Worm (Caenorhabditis elegans) whole organism, L1 larva: ENCODE results near the gene lmp-1.

Experiments used
- C16A3.4 ChIP-seq: fragments of 150-350 bp; optimal IDR thresholded peaks from 2 replicates; lab custom pipeline; 2014; ENCODE audit warnings: missing biosample characterization, missing genetic modification characterization
- C34B4.2 ChIP-seq: sonication (generic microtip); optimal IDR thresholded peaks from 2 replicates; lab custom pipeline; 2017; ENCODE audit warnings: mild to moderate bottlenecking, missing genetic modification characterization, missing compliant biosample characterization
- F16B12.6 ChIP-seq: fragments of 150-350 bp; optimal IDR thresholded peaks from 2 replicates; lab custom pipeline; 2014; ENCODE audit warnings: missing biosample characterization, missing genetic modification characterization
- Y116A8C.19 ChIP-seq: sonication (generic microtip); optimal IDR thresholded peaks from 2 replicates; lab custom pipeline; 2016; ENCODE audit warnings: missing compliant biosample characterization, missing genetic modification characterization, borderline replicate concordance
- ama-1 ChIP-seq: fragments of 150-350 bp; optimal IDR thresholded peaks from 2 replicates; lab custom pipeline; 2014
- ceh-82 ChIP-seq, 3 experiments: fragments of 150-350 bp in 1 of 3; sonication (generic microtip) in 2 of 3; optimal IDR thresholded peaks; 2 replicates each; lab custom pipeline; 2014 to 2017; ENCODE audit warnings: missing biosample characterization in 3 of 3, missing genetic modification characterization in 3 of 3
- dsc-1 ChIP-seq: sonication (generic microtip); optimal IDR thresholded peaks from 2 replicates; lab custom pipeline; 2016; ENCODE audit warnings: mild to moderate bottlenecking, missing genetic modification characterization, missing compliant biosample characterization
- efl-1 ChIP-seq, 4 experiments: fragments of 150-350 bp; optimal IDR thresholded peaks in 3 of 4; peaks in 1 of 4; 1 replicate in 1 of 4; 2 replicates in 3 of 4; lab custom pipeline; 2014; ENCODE audit warnings: missing biosample characterization in 2 of 4, missing genetic modification characterization in 2 of 4, missing genetic modification reagents in 2 of 4
- ets-5 ChIP-seq: fragments of 200-800 bp; sonication (Bioruptor generic); IDR thresholded peaks from 2 replicates; pipeline ENCODE4 v1.3.6; 2022; ENCODE audit warnings: missing genetic modification characterization, missing compliant biosample characterization
- fkh-10 ChIP-seq: sonication (generic microtip); optimal IDR thresholded peaks from 2 replicates; lab custom pipeline; 2017; ENCODE audit warnings: missing biosample characterization, missing genetic modification reagents, missing genetic modification characterization
- fkh-4 ChIP-seq: sonication (generic microtip); optimal IDR thresholded peaks from 2 replicates; lab custom pipeline; 2016; ENCODE audit warnings: missing compliant biosample characterization, missing genetic modification characterization, borderline replicate concordance
- grh-1 ChIP-seq: fragments of 200-800 bp; sonication (Bioruptor generic); IDR thresholded peaks from 2 replicates; pipeline ENCODE4 v1.3.6; 2022; ENCODE audit warnings: missing genetic modification reagents, missing genetic modification characterization, missing compliant biosample characterization
- hlh-17 ChIP-seq: fragments of 200-800 bp; sonication (Bioruptor generic); optimal IDR thresholded peaks from 2 replicates; lab custom pipeline; 2018; ENCODE audit warnings: missing genetic modification characterization, mild to moderate bottlenecking, missing compliant biosample characterization, moderate library complexity, borderline replicate concordance
- hlh-4 ChIP-seq: sonication (generic microtip); optimal IDR thresholded peaks from 2 replicates; lab custom pipeline; 2016; ENCODE audit warnings: mild to moderate bottlenecking, missing genetic modification characterization, missing compliant biosample characterization
- isw-1 ChIP-seq: fragments of 200-800 bp; sonication (Bioruptor generic); IDR thresholded peaks from 2 replicates; pipeline ENCODE4 v1.3.6; 2022; ENCODE audit warnings: missing genetic modification characterization, missing compliant biosample characterization
- jun-1 ChIP-seq: fragments of 150-350 bp; optimal IDR thresholded peaks from 2 replicates; lab custom pipeline; 2014; ENCODE audit warnings: missing biosample characterization, missing genetic modification reagents, missing genetic modification characterization
- lin-14 ChIP-seq: fragments of 200-800 bp; sonication (Bioruptor generic); optimal IDR thresholded peaks from 2 replicates; lab custom pipeline; 2018; ENCODE audit warnings: mild to moderate bottlenecking, missing genetic modification characterization, moderate library complexity, missing compliant biosample characterization
- lin-39 ChIP-seq: fragments of 150-350 bp; optimal IDR thresholded peaks from 2 replicates; lab custom pipeline; 2014; ENCODE audit warnings: missing biosample characterization, missing genetic modification reagents, missing genetic modification characterization
- lir-3 ChIP-seq: sonication (generic microtip); optimal IDR thresholded peaks from 2 replicates; lab custom pipeline; 2016; ENCODE audit warnings: mild to moderate bottlenecking, missing genetic modification characterization, moderate library complexity, missing compliant biosample characterization; ENCODE audit not compliant: poor library complexity
- lsy-2 ChIP-seq, 2 experiments: fragments of 150-350 bp; optimal IDR thresholded peaks; 2 replicates each; lab custom pipeline; 2014; ENCODE audit warnings: missing biosample characterization in 2 of 2, missing genetic modification characterization in 2 of 2
- mdl-1 ChIP-seq, 2 experiments: fragments of 150-350 bp; optimal IDR thresholded peaks; 2 replicates each; lab custom pipeline; 2014 to 2017; ENCODE audit warnings: missing biosample characterization in 2 of 2, missing genetic modification characterization in 2 of 2, inconsistent platforms in 1 of 2
- nhr-11 ChIP-seq: fragments of 150-350 bp; optimal IDR thresholded peaks from 2 replicates; lab custom pipeline; 2014; ENCODE audit warnings: missing biosample characterization, missing genetic modification characterization
- nhr-19 ChIP-seq: fragments of 200-800 bp; sonication (Bioruptor generic); conservative IDR thresholded peaks from 2 replicates; pipeline ENCODE4 v1.3.6; 2022; ENCODE audit warnings: missing genetic modification characterization, missing compliant biosample characterization
- nhr-20 ChIP-seq: sonication (generic microtip); optimal IDR thresholded peaks from 2 replicates; lab custom pipeline; 2016; ENCODE audit warnings: mild to moderate bottlenecking, missing genetic modification characterization, missing compliant biosample characterization
- nhr-237 ChIP-seq: fragments of 150-350 bp; optimal IDR thresholded peaks from 2 replicates; lab custom pipeline; 2014; ENCODE audit warnings: missing biosample characterization, missing genetic modification characterization
- nhr-47 ChIP-seq: sonication (generic microtip); optimal IDR thresholded peaks from 2 replicates; lab custom pipeline; 2016; ENCODE audit warnings: mild to moderate bottlenecking, missing genetic modification characterization, moderate library complexity, missing compliant biosample characterization
- nhr-76 ChIP-seq: sonication (generic microtip); optimal IDR thresholded peaks from 2 replicates; lab custom pipeline; 2017; ENCODE audit warnings: missing biosample characterization, missing genetic modification characterization
- nhr-77 ChIP-seq: fragments of 150-350 bp; optimal IDR thresholded peaks from 2 replicates; lab custom pipeline; 2014; ENCODE audit warnings: missing biosample characterization, missing genetic modification characterization
- pag-3 ChIP-seq: sonication (generic microtip); optimal IDR thresholded peaks from 2 replicates; lab custom pipeline; 2017; ENCODE audit warnings: missing genetic modification characterization, mild to moderate bottlenecking, missing compliant biosample characterization, antibody characterized with exemption, borderline replicate concordance; ENCODE audit not compliant: insufficient read depth
- pqm-1 ChIP-seq: sonication (generic microtip); optimal IDR thresholded peaks from 3 replicates; lab custom pipeline; 2017; ENCODE audit warnings: missing biosample characterization, missing genetic modification characterization
- rnt-1 ChIP-seq: sonication (generic microtip); optimal IDR thresholded peaks from 2 replicates; lab custom pipeline; 2016; ENCODE audit warnings: mild to moderate bottlenecking, missing genetic modification characterization, moderate library complexity, missing compliant biosample characterization
- snpc-4 ChIP-seq: fragments of 150-350 bp; optimal IDR thresholded peaks from 2 replicates; lab custom pipeline; 2014; ENCODE audit warnings: missing biosample characterization, missing genetic modification characterization
- snu-23 ChIP-seq: sonication (generic microtip); optimal IDR thresholded peaks from 2 replicates; lab custom pipeline; 2016; ENCODE audit warnings: missing genetic modification characterization, missing compliant biosample characterization
- sox-4 ChIP-seq: sonication (generic microtip); optimal IDR thresholded peaks from 2 replicates; lab custom pipeline; 2016; ENCODE audit warnings: missing genetic modification characterization, missing compliant biosample characterization
- sptf-1 ChIP-seq: fragments of 150-350 bp; optimal IDR thresholded peaks from 2 replicates; lab custom pipeline; 2014; ENCODE audit warnings: missing biosample characterization, missing genetic modification characterization
- swsn-7 ChIP-seq: sonication (generic microtip); optimal IDR thresholded peaks from 2 replicates; lab custom pipeline; 2016; ENCODE audit warnings: missing genetic modification characterization, missing compliant biosample characterization
- tbx-2 ChIP-seq: sonication (generic microtip); optimal IDR thresholded peaks from 2 replicates; lab custom pipeline; 2016; ENCODE audit warnings: missing genetic modification characterization, missing compliant biosample characterization
- tlp-1 ChIP-seq: fragments of 150-350 bp; optimal IDR thresholded peaks from 2 replicates; lab custom pipeline; 2014; ENCODE audit warnings: missing biosample characterization, missing genetic modification characterization
- unc-130 ChIP-seq: fragments of 150-350 bp; optimal IDR thresholded peaks from 2 replicates; lab custom pipeline; 2017; ENCODE audit warnings: missing biosample characterization, missing genetic modification characterization, inconsistent platforms
- unc-30 ChIP-seq: sonication (generic microtip); optimal IDR thresholded peaks from 2 replicates; lab custom pipeline; 2017; ENCODE audit warnings: missing biosample characterization, missing genetic modification characterization
- unc-62 ChIP-seq: fragments of 150-350 bp; optimal IDR thresholded peaks from 2 replicates; lab custom pipeline; 2014; ENCODE audit warnings: missing biosample characterization, missing genetic modification reagents, missing genetic modification characterization
- unc-86 ChIP-seq: sonication (generic microtip); optimal IDR thresholded peaks from 2 replicates; lab custom pipeline; 2016; ENCODE audit warnings: missing genetic modification characterization, missing compliant biosample characterization
- unc-98 ChIP-seq: fragments of 200-800 bp; sonication (Bioruptor generic); IDR thresholded peaks from 2 replicates; pipeline ENCODE4 v1.3.6; 2022; ENCODE audit warnings: missing genetic modification characterization, missing compliant biosample characterization
- zip-4 ChIP-seq: fragments of 200-800 bp; sonication (Bioruptor generic); optimal IDR thresholded peaks from 2 replicates; lab custom pipeline; 2018; ENCODE audit warnings: mild to moderate bottlenecking, missing genetic modification characterization, moderate library complexity, missing compliant biosample characterization
- ztf-11 ChIP-seq, 2 experiments: sonication (generic microtip); optimal IDR thresholded peaks; 2 replicates each; lab custom pipeline; 2016 to 2017; ENCODE audit warnings: missing genetic modification characterization in 2 of 2, missing biosample characterization in 1 of 2, missing compliant biosample characterization in 1 of 2
- ztf-4 ChIP-seq: fragments of 150-350 bp; optimal IDR thresholded peaks from 2 replicates; lab custom pipeline; 2014; ENCODE audit warnings: missing biosample characterization, missing genetic modification characterization

Gene lmp-1

DNA sequence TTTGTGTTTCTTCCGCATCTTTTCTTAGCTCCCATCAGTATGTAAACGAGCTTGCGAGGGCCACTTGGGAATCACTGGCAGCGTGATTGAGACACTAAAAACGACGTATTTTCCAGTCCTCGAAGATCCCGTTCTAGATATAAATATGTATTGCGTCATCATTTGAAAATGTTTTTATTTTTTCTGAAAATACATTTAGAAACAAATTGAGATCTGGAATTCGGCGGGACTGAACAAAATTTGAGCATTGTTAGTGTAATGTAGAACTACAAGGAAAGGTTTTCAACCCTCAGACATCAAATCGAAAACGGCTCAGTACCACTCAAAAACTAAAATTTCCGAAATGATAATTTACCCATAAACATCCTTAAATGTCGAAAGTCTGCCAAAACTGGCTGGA is 36.1 kb upstream of the lmp-1 start:
- no peak for TF ChIP-seq F16B12.6 (tag; lab: Kevin White, UChicago)
- no peak for TF ChIP-seq efl-1 (optimal IDR thresholded peaks at IDR 0.05; lab: Kevin White, UChicago)
- TF ChIP-seq efl-1 (GFP tag; optimal IDR thresholded peaks at IDR 0.05 in 1 of 2; lab: Kevin White, UChicago) = peak in 1 of 2 experiments; percentile 1
- TF ChIP-seq lin-14 (GFP tag; lab: Kevin White, UChicago) = peak; percentile 34

DNA sequence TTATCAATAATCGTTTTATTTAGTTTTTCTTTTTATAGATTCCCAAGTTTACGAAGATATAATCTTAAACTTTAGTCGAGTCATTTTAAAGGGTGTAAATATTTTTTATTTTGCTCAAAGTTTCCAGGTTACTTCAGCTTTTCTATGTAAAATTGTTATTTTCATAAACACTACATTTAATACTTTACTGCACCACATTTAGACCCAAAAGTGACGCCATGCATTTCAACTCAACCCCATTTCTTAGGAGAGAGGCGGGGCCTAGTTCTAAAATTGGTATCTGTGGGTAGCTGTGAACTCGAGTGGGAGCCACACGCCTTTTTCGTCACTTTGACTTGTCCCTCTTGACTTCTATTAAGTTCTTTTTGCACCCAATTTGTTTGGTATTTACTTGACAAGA is 35.1 kb upstream of the lmp-1 start, which contains the start of gene T22E5.1:
Gene T22E5.1, plus strand, starts transcription at position 301 of the 400 bp plus-strand sequence.
- TF ChIP-seq tlp-1 (no peak), sox-4 (no peak), nhr-11 (tag; lab: Kevin White, UChicago) (no peak), sptf-1 (tag; lab: Kevin White, UChicago) (no peak), nhr-20 (tag; lab: Kevin White, UChicago) (no peak), lin-14 (GFP tag; lab: Kevin White, UChicago) (no peak), hlh-4 (no peak), C16A3.4 (tag; lab: Kevin White, UChicago) (no peak), ceh-82 (tag; optimal IDR thresholded peaks at IDR 0.05; lab: Kevin White, UChicago) (no peak), ztf-11 (tag; optimal IDR thresholded peaks at IDR 0.05; lab: Kevin White, UChicago) (no peak), zip-4 (GFP tag; lab: Kevin White, UChicago) (no peak), nhr-77 (tag; lab: Kevin White, UChicago) (no peak), pqm-1 (tag; lab: Kevin White, UChicago) (no peak), unc-98 (GFP tag; lab: Robert Waterston, UW) (no peak), Y116A8C.19 (tag; lab: Kevin White, UChicago) (no peak), nhr-237 (no peak), snpc-4 (tag; lab: Kevin White, UChicago) (no peak), efl-1 (optimal IDR thresholded peaks at IDR 0.05; lab: Kevin White, UChicago) (no peak), efl-1 (GFP tag; optimal IDR thresholded peaks at IDR 0.05 in 1 of 2; lab: Kevin White, UChicago) (no peak), nhr-19 (GFP tag; lab: Robert Waterston, UW) (no peak)

ce11 chrX:6410177-6410765 is 32.8 kb upstream of the lmp-1 start, which contains the start of gene mup-2:
Gene mup-2, minus strand, starts transcription at chrX:6410227.
- TF ChIP-seq unc-86 (no peak), lin-14 (GFP tag; lab: Kevin White, UChicago) (peak; percentile 80), lir-3 (peak; percentile 17), C16A3.4 (tag; lab: Kevin White, UChicago) (no peak), lin-39 (tag; lab: Kevin White, UChicago) (peak; percentile 2), grh-1 (GFP tag; lab: Robert Waterston, UW) (no peak), swsn-7 (tag; lab: Kevin White, UChicago) (peak; percentile 24), unc-130 (peak; percentile 50), isw-1 (GFP tag; lab: Robert Waterston, UW) (no peak), lsy-2 (tag; optimal IDR thresholded peaks at IDR 0.05; lab: Kevin White, UChicago) (peak; percentile 22 to 60), jun-1 (tag; lab: Kevin White, UChicago) (no peak), unc-30 (tag; lab: Kevin White, UChicago) (no peak), rnt-1 (tag; lab: Kevin White, UChicago) (peak; percentile 69), nhr-20 (tag; lab: Kevin White, UChicago) (peak; percentile 50), tbx-2 (tag; lab: Kevin White, UChicago) (peak; percentile 49), fkh-10 (GFP tag; lab: Kevin White, UChicago) (no peak), ztf-11 (tag; optimal IDR thresholded peaks at IDR 0.05; lab: Kevin White, UChicago) (no peak), efl-1 (optimal IDR thresholded peaks at IDR 0.05; lab: Kevin White, UChicago) (peak in 1 of 2 experiments; percentile 21), efl-1 (GFP tag; optimal IDR thresholded peaks at IDR 0.05 in 1 of 2; lab: Kevin White, UChicago) (peak in 1 of 2 experiments; percentile 0), ets-5 (GFP tag; lab: Robert Waterston, UW) (no peak), nhr-76 (tag; lab: Kevin White, UChicago) (no peak), pag-3 (tag; lab: Kevin White, UChicago) (peak; percentile 77), fkh-4 (tag; lab: Kevin White, UChicago) (peak; percentile 13), tlp-1 (no peak), snu-23 (GFP tag; lab: Kevin White, UChicago) (peak; percentile 61), mdl-1 (tag; optimal IDR thresholded peaks at IDR 0.05; lab: Kevin White, UChicago) (peak in 1 of 2 experiments; percentile 20), dsc-1 (tag; lab: Kevin White, UChicago) (peak; percentile 88), ztf-4 (tag; lab: Kevin White, UChicago) (peak; percentile 7), C34B4.2 (no peak), unc-62 (no peak), unc-98 (GFP tag; lab: Robert Waterston, UW) (peak; percentile 30; the same call in 1 of the 2 replicates), ama-1 (lab: Kevin White, UChicago) (no peak), nhr-19 (GFP tag; lab: Robert Waterston, UW) (peak; percentile 62), nhr-47 (tag; lab: Kevin White, UChicago) (peak; percentile 18), hlh-17 (GFP tag; lab: Kevin White, UChicago) (no peak)
